Fruit fly (Drosophila melanogaster) whole organism, prepupa: ENCODE results near the gene ppl.

Source experiments
- Blimp-1 ChIP-seq: fragments of 200-800 bp; sonication (Bioruptor generic); optimal IDR thresholded peaks from 3 replicates; lab custom pipeline; 2017; ENCODE audit warnings: missing biosample characterization, missing genetic modification characterization, mild to moderate bottlenecking, moderate library complexity, missing genetic modification reagents
- CG10669 ChIP-seq: fragments of 200-800 bp; sonication (Bioruptor generic); optimal IDR thresholded peaks from 3 replicates; lab custom pipeline; 2018; ENCODE audit warnings: missing biosample characterization, mild to moderate bottlenecking, missing genetic modification characterization, moderate library complexity
- CG11294 ChIP-seq: fragments of 200-800 bp; sonication (Bioruptor generic); IDR thresholded peaks from 2 replicates; pipeline ENCODE4 v1.3.6; 2022; ENCODE audit warnings: missing biosample characterization, missing genetic modification characterization
- CG11762 ChIP-seq: fragments of 200-800 bp; sonication (Bioruptor generic); optimal IDR thresholded peaks from 3 replicates; lab custom pipeline; 2016; ENCODE audit warnings: missing biosample characterization, missing genetic modification characterization; ENCODE audit not compliant: insufficient read depth
- CG11902 ChIP-seq: fragments of 200-800 bp; sonication (Bioruptor generic); optimal IDR thresholded peaks from 3 replicates; lab custom pipeline; 2016; ENCODE audit warnings: missing biosample characterization, missing genetic modification characterization
- CG1621 ChIP-seq: fragments of 200-800 bp; sonication (Bioruptor generic); optimal IDR thresholded peaks from 3 replicates; lab custom pipeline; 2018; ENCODE audit warnings: missing biosample characterization, mild to moderate bottlenecking, missing genetic modification characterization
- CG31627 ChIP-seq: fragments of 200-800 bp; sonication (Bioruptor generic); optimal IDR thresholded peaks from 3 replicates; lab custom pipeline; 2016; ENCODE audit warnings: missing biosample characterization, missing genetic modification characterization
- CG32006 ChIP-seq: fragments of 200-800 bp; sonication (Bioruptor generic); optimal IDR thresholded peaks from 3 replicates; lab custom pipeline; 2017; ENCODE audit warnings: missing biosample characterization, mild to moderate bottlenecking, missing genetic modification characterization
- CG34406 ChIP-seq: fragments of 200-800 bp; sonication (Bioruptor generic); optimal IDR thresholded peaks from 3 replicates; lab custom pipeline; 2016; ENCODE audit warnings: missing biosample characterization, missing genetic modification characterization
- CG4318 ChIP-seq: fragments of 200-800 bp; sonication (Bioruptor generic); optimal IDR thresholded peaks from 3 replicates; lab custom pipeline; 2017; ENCODE audit warnings: missing biosample characterization, mild to moderate bottlenecking, missing genetic modification characterization
- CG6163 ChIP-seq: fragments of 200-800 bp; sonication (Bioruptor generic); IDR thresholded peaks from 3 replicates; pipeline ENCODE4 v1.3.6; 2022; ENCODE audit warnings: missing biosample characterization, missing genetic modification characterization
- CG6276 ChIP-seq: fragments of 200-800 bp; sonication (Bioruptor generic); optimal IDR thresholded peaks from 2 replicates; lab custom pipeline; 2017; ENCODE audit warnings: missing biosample characterization, mild to moderate bottlenecking, missing genetic modification characterization
- CG6792 ChIP-seq: fragments of 200-800 bp; sonication (Bioruptor generic); optimal IDR thresholded peaks from 3 replicates; lab custom pipeline; 2016; ENCODE audit warnings: missing biosample characterization, missing genetic modification characterization
- CG6808 ChIP-seq: fragments of 200-800 bp; sonication (Bioruptor generic); optimal IDR thresholded peaks from 3 replicates; lab custom pipeline; 2017; ENCODE audit warnings: missing biosample characterization, missing genetic modification characterization, mild to moderate bottlenecking, moderate library complexity, missing genetic modification reagents
- CG7368 ChIP-seq: fragments of 200-800 bp; sonication (Bioruptor generic); optimal IDR thresholded peaks from 3 replicates; lab custom pipeline; 2016; ENCODE audit warnings: missing biosample characterization, missing genetic modification characterization
- CG8119 ChIP-seq: fragments of 200-800 bp; sonication (Bioruptor generic); IDR thresholded peaks from 3 replicates; pipeline ENCODE4 v1.3.6; 2022; ENCODE audit warnings: missing biosample characterization, missing genetic modification characterization
- CG8319 ChIP-seq: fragments of 200-800 bp; sonication (Bioruptor generic); optimal IDR thresholded peaks from 3 replicates; lab custom pipeline; 2016; ENCODE audit warnings: missing biosample characterization, missing genetic modification characterization
- CG8632 ChIP-seq: fragments of 200-800 bp; sonication (Bioruptor generic); optimal IDR thresholded peaks from 3 replicates; lab custom pipeline; 2016; ENCODE audit warnings: missing biosample characterization, missing genetic modification characterization
- CG9139 ChIP-seq: fragments of 200-800 bp; sonication (Bioruptor generic); optimal IDR thresholded peaks from 3 replicates; lab custom pipeline; 2017; ENCODE audit warnings: missing biosample characterization, mild to moderate bottlenecking, missing genetic modification characterization
- Eip75B ChIP-seq: fragments of 200-800 bp; sonication (Bioruptor generic); optimal IDR thresholded peaks from 3 replicates; lab custom pipeline; 2016; ENCODE audit warnings: missing biosample characterization, missing genetic modification characterization
- Eip78C ChIP-seq: fragments of 200-800 bp; sonication (Bioruptor generic); peaks from one replicate; lab custom pipeline; 2016; ENCODE audit warnings: missing biosample characterization, missing genetic modification characterization
- Eip93F ChIP-seq: fragments of 200-800 bp; sonication (Bioruptor generic); optimal IDR thresholded peaks from 2 replicates; lab custom pipeline; 2016; ENCODE audit warnings: missing biosample characterization, mild to moderate bottlenecking, missing genetic modification characterization
- Ets21C ChIP-seq: fragments of 200-800 bp; sonication (Bioruptor generic); optimal IDR thresholded peaks from 3 replicates; lab custom pipeline; 2016; ENCODE audit warnings: missing biosample characterization, missing genetic modification characterization
- Ets96B ChIP-seq: fragments of 200-800 bp; optimal IDR thresholded peaks from 2 replicates; lab custom pipeline; 2019; ENCODE audit warnings: missing biosample characterization, mild to moderate bottlenecking, missing genetic modification characterization, moderate library complexity
- Gug ChIP-seq: fragments of 200-800 bp; sonication (Bioruptor generic); IDR thresholded peaks from 2 replicates; pipeline ENCODE4 v1.3.6; 2022; ENCODE audit warnings: missing biosample characterization, missing genetic modification characterization
- Hr39 ChIP-seq: fragments of 200-800 bp; sonication (Bioruptor generic); optimal IDR thresholded peaks from 2 replicates; lab custom pipeline; 2016; ENCODE audit warnings: missing biosample characterization, missing genetic modification characterization
- Hr4 ChIP-seq: fragments of 200-800 bp; sonication (Bioruptor generic); optimal IDR thresholded peaks from 3 replicates; lab custom pipeline; 2016; ENCODE audit warnings: missing biosample characterization, missing genetic modification characterization
- Met ChIP-seq: fragments of 200-800 bp; sonication (Bioruptor generic); optimal IDR thresholded peaks from 3 replicates; lab custom pipeline; 2016; ENCODE audit warnings: missing biosample characterization, missing genetic modification characterization
- OdsH ChIP-seq: fragments of 200-800 bp; sonication (Bioruptor generic); optimal IDR thresholded peaks from 3 replicates; lab custom pipeline; 2016; ENCODE audit warnings: missing biosample characterization, missing genetic modification characterization
- Smox ChIP-seq: fragments of 200-800 bp; sonication (Bioruptor generic); optimal IDR thresholded peaks from 3 replicates; lab custom pipeline; 2016; ENCODE audit warnings: missing biosample characterization, missing genetic modification characterization
- Sox102F ChIP-seq: fragments of 200-800 bp; sonication (Bioruptor generic); optimal IDR thresholded peaks from 2 replicates; lab custom pipeline; 2016; ENCODE audit warnings: missing biosample characterization, mild to moderate bottlenecking, missing genetic modification characterization
- Sox14 ChIP-seq: fragments of 200-800 bp; sonication (Bioruptor generic); optimal IDR thresholded peaks from 3 replicates; lab custom pipeline; 2016; ENCODE audit warnings: missing biosample characterization, missing genetic modification characterization
- Sox15 ChIP-seq: fragments of 200-800 bp; sonication (Bioruptor generic); optimal IDR thresholded peaks from 3 replicates; lab custom pipeline; 2016; ENCODE audit warnings: missing biosample characterization, missing genetic modification characterization
- achi ChIP-seq: fragments of 200-800 bp; sonication (Bioruptor generic); optimal IDR thresholded peaks from 3 replicates; lab custom pipeline; 2016; ENCODE audit warnings: missing biosample characterization, missing genetic modification characterization
- acj6 ChIP-seq: fragments of 200-800 bp; sonication (Bioruptor generic); optimal IDR thresholded peaks from 3 replicates; lab custom pipeline; 2016; ENCODE audit warnings: missing biosample characterization, missing genetic modification characterization
- cyc ChIP-seq: fragments of 200-800 bp; sonication (Bioruptor generic); optimal IDR thresholded peaks from 3 replicates; lab custom pipeline; 2016; ENCODE audit warnings: missing biosample characterization, missing genetic modification characterization
- dac ChIP-seq: fragments of 200-800 bp; sonication (Bioruptor generic); optimal IDR thresholded peaks from 2 replicates; lab custom pipeline; 2017; ENCODE audit warnings: missing biosample characterization, mild to moderate bottlenecking, missing genetic modification characterization
- eg ChIP-seq: fragments of 200-800 bp; sonication (Bioruptor generic); IDR thresholded peaks from 3 replicates; pipeline ENCODE4 v1.3.6; 2022; ENCODE audit warnings: missing biosample characterization, missing genetic modification characterization
- esn ChIP-seq: fragments of 200-800 bp; sonication (Bioruptor generic); optimal IDR thresholded peaks from 2 replicates; lab custom pipeline; 2016; ENCODE audit warnings: missing biosample characterization, mild to moderate bottlenecking, missing genetic modification characterization, moderate library complexity
- fd59A ChIP-seq: fragments of 200-800 bp; sonication (Bioruptor generic); optimal IDR thresholded peaks from 2 replicates; lab custom pipeline; 2017; ENCODE audit warnings: missing biosample characterization, mild to moderate bottlenecking, missing genetic modification characterization, missing genetic modification reagents
- fd85E ChIP-seq: fragments of 200-800 bp; sonication (Bioruptor generic); optimal IDR thresholded peaks from 3 replicates; lab custom pipeline; 2016; ENCODE audit warnings: missing biosample characterization, missing genetic modification characterization
- fkh ChIP-seq: fragments of 200-800 bp; sonication (Bioruptor generic); optimal IDR thresholded peaks from 3 replicates; lab custom pipeline; 2017; ENCODE audit warnings: missing biosample characterization, mild to moderate bottlenecking, missing genetic modification characterization, moderate library complexity
- lz ChIP-seq: fragments of 200-800 bp; sonication (Bioruptor generic); optimal IDR thresholded peaks from 3 replicates; lab custom pipeline; 2016; ENCODE audit warnings: missing biosample characterization, missing genetic modification characterization
- pdm3 ChIP-seq: fragments of 200-800 bp; sonication (Bioruptor generic); optimal IDR thresholded peaks from 3 replicates; lab custom pipeline; 2016; ENCODE audit warnings: missing biosample characterization, missing genetic modification characterization
- salr ChIP-seq, 2 experiments: fragments of 200-800 bp; sonication (Bioruptor generic); optimal IDR thresholded peaks; 3 replicates each; lab custom pipeline; 2016 to 2018; ENCODE audit warnings: missing biosample characterization in 2 of 2, missing genetic modification characterization in 2 of 2, mild to moderate bottlenecking in 1 of 2
- spab ChIP-seq: fragments of 200-800 bp; sonication (Bioruptor generic); optimal IDR thresholded peaks from 2 replicates; lab custom pipeline; 2017; ENCODE audit warnings: missing biosample characterization, mild to moderate bottlenecking, missing genetic modification characterization, missing genetic modification reagents
- ss ChIP-seq, 2 experiments: fragments of 200-800 bp; sonication (Bioruptor generic); optimal IDR thresholded peaks; 2 replicates in 1 of 2; 3 replicates in 1 of 2; lab custom pipeline; 2017 to 2018; ENCODE audit warnings: mild to moderate bottlenecking in 2 of 2, missing biosample characterization in 2 of 2, missing genetic modification characterization in 2 of 2, moderate library complexity in 1 of 2
- svp ChIP-seq: fragments of 200-800 bp; sonication (Bioruptor generic); peaks from one replicate; lab custom pipeline; 2016; ENCODE audit warnings: missing biosample characterization, missing genetic modification characterization
- topi ChIP-seq: fragments of 200-800 bp; sonication (Bioruptor generic); optimal IDR thresholded peaks from 3 replicates; lab custom pipeline; 2016; ENCODE audit warnings: missing biosample characterization, missing genetic modification characterization
- vri ChIP-seq: fragments of 200-800 bp; sonication (Bioruptor generic); optimal IDR thresholded peaks from 3 replicates; lab custom pipeline; 2016; ENCODE audit warnings: missing biosample characterization, mild to moderate bottlenecking, missing genetic modification characterization

ppl gene

dm6 chr3L:21251381-21251780 is 29.9 kb downstream of the ppl start (continued):
- TF ChIP-seq fd59A (GFP tag; lab: Kevin White, UChicago) (peak; percentile 65), Ets21C (GFP tag; lab: Kevin White, UChicago) (peak; percentile 9), spab (peak; percentile 64), vri (GFP tag; lab: Kevin White, UChicago) (peak; percentile 48), CG6792 (peak; percentile 49), CG6163 (GFP tag; lab: Robert Waterston, UW) (peak; percentile 82), Ets96B (tag; lab: Kevin White, UChicago) (peak; percentile 71), Eip78C (GFP tag; lab: Kevin White, UChicago) (peak; percentile 96), dac (GFP tag; lab: Kevin White, UChicago) (peak; percentile 35), Met (GFP tag; lab: Kevin White, UChicago) (peak; percentile 50), CG6276 (GFP tag; lab: Kevin White, UChicago) (peak; percentile 36), Sox14 (GFP tag; lab: Kevin White, UChicago) (peak; percentile 56), CG34406 (GFP tag; lab: Kevin White, UChicago) (peak; percentile 50), ss (GFP tag; optimal IDR thresholded peaks at IDR 0.05; lab: Kevin White, UChicago) (peak; percentile 60 to 85), fd85E (GFP tag; lab: Kevin White, UChicago) (no peak), Smox (GFP tag; lab: Kevin White, UChicago) (peak; percentile 32), topi (GFP tag; lab: Kevin White, UChicago) (peak; percentile 60), CG11294 (peak; percentile 20; the same call in 1 of the 2 replicates), CG6808 (GFP tag; lab: Kevin White, UChicago) (peak; percentile 71), CG8119 (peak; percentile 61; the same call in 2 of the 3 replicates), cyc (peak; percentile 51), esn (GFP tag; lab: Kevin White, UChicago) (peak; percentile 56), achi (peak; percentile 49), svp (GFP tag; lab: Kevin White, UChicago) (peak; percentile 61), Gug (peak; percentile 54), lz (peak; percentile 44), fkh (no peak), Sox15 (GFP tag; lab: Kevin White, UChicago) (peak; percentile 43), CG11902 (GFP tag; lab: Kevin White, UChicago) (peak; percentile 34), CG11762 (GFP tag; lab: Kevin White, UChicago) (peak; percentile 56), pdm3 (peak; percentile 69), CG32006 (peak; percentile 58), Sox102F (GFP tag; lab: Kevin White, UChicago) (peak; percentile 29), CG31627 (GFP tag; lab: Kevin White, UChicago) (peak; percentile 40), acj6 (GFP tag; lab: Kevin White, UChicago) (peak; percentile 61), Eip75B (peak; percentile 72)

DNA sequence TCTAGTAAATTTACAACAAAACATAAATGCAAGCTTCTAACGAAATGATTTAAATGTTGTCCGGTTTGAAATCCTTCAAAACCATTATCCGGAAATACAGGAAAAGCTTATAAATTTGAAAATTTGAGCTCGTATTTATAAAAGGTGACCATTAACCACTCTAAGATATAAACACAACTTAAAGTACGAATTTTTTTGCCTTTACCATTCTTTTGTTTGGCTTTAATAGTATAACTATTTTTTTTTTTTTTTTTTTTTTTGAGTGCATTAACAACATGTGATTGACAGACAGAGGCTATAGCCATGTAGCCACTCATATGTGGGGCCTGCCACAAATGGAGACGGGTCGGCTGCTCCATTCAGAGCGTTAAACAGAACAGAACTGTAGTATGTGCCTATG is 37.9 kb downstream of the ppl start:
- TF ChIP-seq CG10669 (GFP tag; lab: Kevin White, UChicago) = no peak
- no peak for TF ChIP-seq CG4318 (GFP tag; lab: Kevin White, UChicago)
- TF ChIP-seq CG8632 (GFP tag; lab: Kevin White, UChicago) = no peak
- TF ChIP-seq Gug = no peak
- no peak for TF ChIP-seq Eip93F (GFP tag; lab: Kevin White, UChicago)
- TF ChIP-seq Smox (GFP tag; lab: Kevin White, UChicago) = no peak
- TF ChIP-seq Blimp-1 (GFP tag; lab: Kevin White, UChicago) = no peak
- no peak for TF ChIP-seq esn (GFP tag; lab: Kevin White, UChicago)
- TF ChIP-seq Hr39 (GFP tag; lab: Kevin White, UChicago) = no peak
- no peak for TF ChIP-seq acj6 (GFP tag; lab: Kevin White, UChicago)
- TF ChIP-seq eg (GFP tag; lab: Robert Waterston, UW) = no peak
- no peak for TF ChIP-seq vri (GFP tag; lab: Kevin White, UChicago)
- no peak for TF ChIP-seq CG6163 (GFP tag; lab: Robert Waterston, UW)
- no peak for TF ChIP-seq ss (GFP tag; optimal IDR thresholded peaks at IDR 0.05; lab: Kevin White, UChicago)
- no peak for TF ChIP-seq Hr4 (GFP tag; lab: Kevin White, UChicago)
- no peak for TF ChIP-seq CG11294
- TF ChIP-seq CG11762 (GFP tag; lab: Kevin White, UChicago) = peak; percentile 11
- TF ChIP-seq CG6808 (GFP tag; lab: Kevin White, UChicago) = no peak
- TF ChIP-seq salr (GFP tag; optimal IDR thresholded peaks at IDR 0.05; lab: Kevin White, UChicago) = no peak
- TF ChIP-seq spab = peak; percentile 22
- TF ChIP-seq CG7368 (GFP tag; lab: Kevin White, UChicago) = no peak
- TF ChIP-seq CG34406 (GFP tag; lab: Kevin White, UChicago) = no peak
- no peak for TF ChIP-seq Sox102F (GFP tag; lab: Kevin White, UChicago)
- no peak for TF ChIP-seq CG6792
- no peak for TF ChIP-seq CG1621 (tag; lab: Kevin White, UChicago)
- peak; percentile 59 for TF ChIP-seq svp (GFP tag; lab: Kevin White, UChicago)
- TF ChIP-seq Eip78C (GFP tag; lab: Kevin White, UChicago) = peak; percentile 73
- peak; percentile 7 for TF ChIP-seq OdsH (GFP tag; lab: Kevin White, UChicago)
- TF ChIP-seq CG9139 (GFP tag; lab: Kevin White, UChicago) = no peak
- TF ChIP-seq CG8319 (GFP tag; lab: Kevin White, UChicago) = no peak
